Worm (Caenorhabditis elegans) whole organism, late embryonic: Measurements from ENCODE around the gene fbxb-41.
"Not testable (repeated sequence)": the region's sequence is repeated elsewhere in the genome, so short reads cannot be mapped to it uniquely, and the experiment has no call there.

Source experiments
- C08G9.2 ChIP-seq: sonication (generic microtip); optimal IDR thresholded peaks from 2 replicates; lab custom pipeline; 2016; ENCODE audit warnings: mild to moderate bottlenecking, missing genetic modification characterization, moderate library complexity, missing compliant biosample characterization
- F13H6.1 ChIP-seq: sonication (generic microtip); optimal IDR thresholded peaks from 2 replicates; lab custom pipeline; 2016; ENCODE audit warnings: missing genetic modification characterization, missing compliant biosample characterization
- K02D7.2 ChIP-seq: sonication (generic microtip); optimal IDR thresholded peaks from 2 replicates; lab custom pipeline; 2017; ENCODE audit warnings: mild to moderate bottlenecking, missing genetic modification characterization, missing compliant biosample characterization
- K09A11.1 ChIP-seq: sonication (generic microtip); optimal IDR thresholded peaks from 2 replicates; lab custom pipeline; 2017; ENCODE audit warnings: antibody characterized with exemption, mild to moderate bottlenecking, missing genetic modification characterization, missing compliant biosample characterization; ENCODE audit not compliant: insufficient read depth
- Y22D7AL.16 ChIP-seq: sonication (generic microtip); optimal IDR thresholded peaks from 2 replicates; lab custom pipeline; 2016; ENCODE audit warnings: missing genetic modification characterization, missing compliant biosample characterization
- ceh-14 ChIP-seq: sonication (generic microtip); optimal IDR thresholded peaks from 2 replicates; lab custom pipeline; 2016; ENCODE audit warnings: missing genotype, missing genetic modification characterization, missing compliant biosample characterization
- ceh-18 ChIP-seq: sonication (generic microtip); optimal IDR thresholded peaks from 2 replicates; lab custom pipeline; 2016; ENCODE audit warnings: missing genetic modification characterization, missing compliant biosample characterization
- ceh-19 ChIP-seq: fragments of 200-800 bp; sonication (Bioruptor generic); optimal IDR thresholded peaks from 2 replicates; lab custom pipeline; 2018; ENCODE audit warnings: mild to moderate bottlenecking, missing genetic modification characterization, missing compliant biosample characterization
- ceh-24 ChIP-seq: sonication (generic microtip); optimal IDR thresholded peaks from 2 replicates; lab custom pipeline; 2016; ENCODE audit warnings: mild to moderate bottlenecking, missing genetic modification characterization, missing compliant biosample characterization
- ceh-30 ChIP-seq: fragments of 150-350 bp; optimal IDR thresholded peaks from 2 replicates; lab custom pipeline; 2014; ENCODE audit warnings: missing biosample characterization, missing genetic modification characterization
- ceh-48 ChIP-seq: sonication (generic microtip); optimal IDR thresholded peaks from 2 replicates; lab custom pipeline; 2016; ENCODE audit warnings: missing genetic modification characterization, inconsistent platforms, missing compliant biosample characterization
- ceh-6 ChIP-seq: fragments of 200-800 bp; sonication (Bioruptor generic); optimal IDR thresholded peaks from 2 replicates; lab custom pipeline; 2018; ENCODE audit warnings: mild to moderate bottlenecking, missing genetic modification characterization, missing compliant biosample characterization
- che-1 ChIP-seq: sonication (generic microtip); optimal IDR thresholded peaks from 2 replicates; lab custom pipeline; 2016; ENCODE audit warnings: mild to moderate bottlenecking, missing genetic modification characterization, missing compliant biosample characterization
- dve-1 ChIP-seq: sonication (generic microtip); optimal IDR thresholded peaks from 2 replicates; lab custom pipeline; 2017; ENCODE audit warnings: antibody characterized with exemption, mild to moderate bottlenecking, missing genetic modification characterization, missing compliant biosample characterization
- elt-2 ChIP-seq: sonication (generic microtip); optimal IDR thresholded peaks from 2 replicates; lab custom pipeline; 2016; ENCODE audit warnings: missing genetic modification reagents, missing genetic modification characterization, missing compliant biosample characterization
- ets-4 ChIP-seq: sonication (generic microtip); optimal IDR thresholded peaks from 2 replicates; lab custom pipeline; 2016; ENCODE audit warnings: missing genetic modification characterization, missing compliant biosample characterization
- fax-1 ChIP-seq: sonication (generic microtip); optimal IDR thresholded peaks from 2 replicates; lab custom pipeline; 2016; ENCODE audit warnings: missing genotype, missing genetic modification characterization, missing compliant biosample characterization
- gmeb-2 ChIP-seq: sonication (generic microtip); optimal IDR thresholded peaks from 2 replicates; lab custom pipeline; 2016; ENCODE audit warnings: missing genetic modification characterization, inconsistent platforms, missing compliant biosample characterization
- hlh-13 ChIP-seq: fragments of 200-800 bp; sonication (Bioruptor generic); optimal IDR thresholded peaks from 2 replicates; lab custom pipeline; 2018; ENCODE audit warnings: mild to moderate bottlenecking, missing genetic modification characterization, missing compliant biosample characterization
- hlh-8 ChIP-seq: sonication (generic microtip); optimal IDR thresholded peaks from 2 replicates; lab custom pipeline; 2016; ENCODE audit warnings: missing genotype, missing genetic modification characterization, missing compliant biosample characterization
- lim-6 ChIP-seq: sonication (generic microtip); optimal IDR thresholded peaks from 2 replicates; lab custom pipeline; 2016; ENCODE audit warnings: missing genetic modification characterization, missing compliant biosample characterization
- nfya-1 ChIP-seq: sonication (generic microtip); optimal IDR thresholded peaks from 2 replicates; lab custom pipeline; 2017; ENCODE audit warnings: missing genetic modification characterization, mild to moderate bottlenecking, missing compliant biosample characterization, antibody characterized with exemption, moderate library complexity
- nhr-11 ChIP-seq: fragments of 150-350 bp; optimal IDR thresholded peaks from 2 replicates; lab custom pipeline; 2014; ENCODE audit warnings: missing biosample characterization, missing genetic modification characterization
- npax-4 ChIP-seq: sonication (generic microtip); optimal IDR thresholded peaks from 2 replicates; lab custom pipeline; 2016; ENCODE audit warnings: missing genetic modification characterization, missing compliant biosample characterization
- pag-3 ChIP-seq: sonication (generic microtip); optimal IDR thresholded peaks from 2 replicates; lab custom pipeline; 2016; ENCODE audit warnings: missing compliant biosample characterization, missing genetic modification characterization, borderline replicate concordance
- pat-9 ChIP-seq: fragments of 200-800 bp; sonication (Bioruptor generic); optimal IDR thresholded peaks from 2 replicates; lab custom pipeline; 2018; ENCODE audit warnings: mild to moderate bottlenecking, missing genetic modification characterization, moderate library complexity, missing compliant biosample characterization
- pax-1 ChIP-seq: fragments of 150-350 bp; optimal IDR thresholded peaks from 2 replicates; lab custom pipeline; 2014; ENCODE audit warnings: missing biosample characterization, missing genetic modification characterization
- pha-2 ChIP-seq: sonication (generic microtip); optimal IDR thresholded peaks from 2 replicates; lab custom pipeline; 2017; ENCODE audit warnings: mild to moderate bottlenecking, missing genetic modification characterization, missing compliant biosample characterization
- pros-1 ChIP-seq: fragments of 150-350 bp; optimal IDR thresholded peaks from 2 replicates; lab custom pipeline; 2014; ENCODE audit warnings: missing biosample characterization, missing genetic modification reagents, missing genetic modification characterization
- rnt-1 ChIP-seq: sonication (generic microtip); optimal IDR thresholded peaks from 2 replicates; lab custom pipeline; 2016; ENCODE audit warnings: missing genetic modification characterization, missing compliant biosample characterization
- sdc-2 ChIP-seq: sonication (generic microtip); optimal IDR thresholded peaks from 2 replicates; lab custom pipeline; 2016; ENCODE audit warnings: missing genotype, missing genetic modification characterization, missing compliant biosample characterization
- sox-4 ChIP-seq: sonication (generic microtip); optimal IDR thresholded peaks from 2 replicates; lab custom pipeline; 2017; ENCODE audit warnings: mild to moderate bottlenecking, missing genetic modification characterization, inconsistent platforms, missing compliant biosample characterization
- syd-9 ChIP-seq: sonication (generic microtip); optimal IDR thresholded peaks from 2 replicates; lab custom pipeline; 2016; ENCODE audit warnings: mild to moderate bottlenecking, missing genetic modification characterization, moderate library complexity, missing compliant biosample characterization
- unc-3 ChIP-seq, 2 experiments: fragments of 200-800 bp in 1 of 2; sonication (Bioruptor generic) in 1 of 2; sonication (generic microtip) in 1 of 2; conservative IDR thresholded peaks in 1 of 2; optimal IDR thresholded peaks in 1 of 2; 2 replicates each; pipeline versions ENCODE4 v1.3.6 to Lab custom; 2016 to 2022; ENCODE audit warnings: missing compliant biosample characterization in 2 of 2, missing genetic modification characterization in 2 of 2, missing genetic modification reagents in 1 of 2
- unc-55 ChIP-seq: sonication (generic microtip); optimal IDR thresholded peaks from 2 replicates; lab custom pipeline; 2017; ENCODE audit warnings: missing biosample characterization, missing genetic modification reagents, missing genetic modification characterization
- ztf-16 ChIP-seq: sonication (generic microtip); optimal IDR thresholded peaks from 2 replicates; lab custom pipeline; 2017; ENCODE audit warnings: missing genetic modification characterization, missing compliant biosample characterization

Gene fbxb-41

DNA sequence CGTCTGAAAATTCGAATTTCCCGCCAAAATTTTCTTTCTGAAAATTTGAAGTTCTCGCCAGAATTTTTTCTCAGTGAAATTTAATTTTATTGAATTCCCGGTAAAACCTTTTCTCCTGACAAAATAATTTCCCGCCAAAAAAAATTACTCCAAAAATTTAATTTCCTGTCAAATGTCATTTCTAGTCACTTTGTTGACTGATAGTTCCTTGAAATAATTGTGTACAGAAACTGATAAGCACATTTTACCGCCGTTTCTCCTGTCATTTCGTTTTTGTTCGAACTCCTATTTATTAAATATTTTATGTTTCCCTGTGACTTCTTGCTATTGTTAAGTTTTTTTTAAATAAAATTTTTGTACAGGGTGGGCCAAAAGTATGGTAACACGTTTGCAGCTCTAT is 21.8 kb upstream of the fbxb-41 start:
- TF ChIP-seq lim-6 (no peak), ceh-18 (tag; lab: Kevin White, UChicago) (no peak), hlh-8 (tag; lab: Kevin White, UChicago) (no peak), pax-1 (no peak), pag-3 (no peak), unc-55 (no peak), gmeb-2 (tag; lab: Kevin White, UChicago) (no peak), ceh-14 (tag; lab: Kevin White, UChicago) (no peak), ceh-30 (tag; lab: Kevin White, UChicago) (no peak), hlh-13 (GFP tag; lab: Kevin White, UChicago) (no peak), nhr-11 (tag; lab: Kevin White, UChicago) (no peak), nfya-1 (no peak), ztf-16 (tag; lab: Kevin White, UChicago) (no peak), pat-9 (tag; lab: Kevin White, UChicago) (no peak), unc-3 (GFP tag; conservative IDR thresholded peaks at IDR 0.05; lab: Robert Waterston, UW) (no peak), unc-3 (tag; optimal IDR thresholded peaks at IDR 0.05; lab: Kevin White, UChicago) (no peak), K02D7.2 (no peak), syd-9 (no peak), ceh-48 (no peak)

DNA sequence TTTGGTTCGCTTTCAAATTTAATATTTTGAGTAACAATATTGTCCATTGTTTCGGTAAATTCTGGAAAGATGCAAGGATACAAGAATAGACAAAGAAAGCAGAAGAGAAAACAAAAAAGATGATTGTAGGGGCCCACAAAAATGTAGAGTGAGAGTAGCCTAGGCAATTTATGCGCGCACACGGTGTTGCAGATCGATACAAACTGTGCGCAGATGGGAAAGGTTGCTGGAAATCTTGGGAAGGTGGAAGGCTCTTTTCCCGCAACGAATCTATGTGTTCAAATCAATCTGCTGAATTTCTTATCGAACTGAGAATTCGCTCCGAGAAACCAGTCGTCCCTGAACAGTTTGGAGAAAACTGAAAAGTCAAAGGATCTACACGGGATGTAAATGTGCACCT is 18.6 kb upstream of the fbxb-41 start, which contains the start of gene btb-10:
Gene btb-10, minus strand, starts transcription at position 101 of the 400 bp plus-strand sequence.
- TF ChIP-seq ceh-48; sdc-2 (tag; lab: Kevin White, UChicago); rnt-1 (tag; lab: Kevin White, UChicago): not testable (repeated sequence)
- TF ChIP-seq, all 69 proteins: peak for 0; not testable (repeated sequence) for 69

DNA sequence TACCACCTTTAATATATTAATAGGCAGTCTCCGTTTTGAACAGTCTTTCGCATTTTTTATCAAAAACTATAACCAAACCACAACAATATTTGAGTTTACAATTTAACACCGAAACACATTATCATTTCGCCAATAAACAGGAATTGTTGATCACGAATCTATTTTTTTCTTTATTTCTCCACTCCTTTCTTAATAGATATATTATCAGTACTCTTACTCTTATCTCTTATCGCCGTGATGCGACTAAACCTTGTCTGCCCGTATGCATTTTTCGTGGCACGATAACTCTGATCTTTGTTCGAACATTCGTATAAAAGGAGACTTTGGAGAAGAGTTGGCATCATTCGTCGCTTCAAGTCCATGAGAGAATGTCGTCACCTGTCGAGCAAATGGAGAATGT is 14.7 kb upstream of the fbxb-41 start:
- TF ChIP-seq pros-1 (tag; lab: Kevin White, UChicago) (no peak), elt-2 (tag; lab: Kevin White, UChicago) (peak; percentile 94)
- TF ChIP-seq, all 69 proteins: peak for 1

DNA sequence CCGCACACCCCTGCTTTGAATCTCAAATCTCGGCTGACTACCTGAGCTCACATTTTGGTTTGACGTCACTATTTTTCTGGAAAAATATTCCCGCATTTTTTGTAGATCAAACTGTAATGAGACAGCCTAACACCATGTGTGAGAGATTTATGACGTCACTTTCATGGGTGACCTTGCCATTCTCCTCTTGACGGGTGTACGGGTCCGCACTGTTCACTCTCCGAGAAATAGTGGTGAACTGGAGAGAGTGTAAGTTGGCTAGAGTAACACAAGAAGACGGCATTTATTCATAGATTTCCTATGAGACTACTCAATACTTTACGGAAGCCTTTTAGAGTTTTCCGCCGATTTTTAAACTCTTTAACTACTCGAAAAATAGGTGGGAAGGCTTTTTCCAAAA is 12.6 kb upstream of the fbxb-41 start, which contains the start of gene K02E7.7:
Gene K02E7.7, plus strand, starts transcription at position 301 of the 400 bp plus-strand sequence.
- not testable (repeated sequence) for TF ChIP-seq ceh-24 (tag; lab: Kevin White, UChicago); pag-3; ets-4 (tag; lab: Kevin White, UChicago)

DNA sequence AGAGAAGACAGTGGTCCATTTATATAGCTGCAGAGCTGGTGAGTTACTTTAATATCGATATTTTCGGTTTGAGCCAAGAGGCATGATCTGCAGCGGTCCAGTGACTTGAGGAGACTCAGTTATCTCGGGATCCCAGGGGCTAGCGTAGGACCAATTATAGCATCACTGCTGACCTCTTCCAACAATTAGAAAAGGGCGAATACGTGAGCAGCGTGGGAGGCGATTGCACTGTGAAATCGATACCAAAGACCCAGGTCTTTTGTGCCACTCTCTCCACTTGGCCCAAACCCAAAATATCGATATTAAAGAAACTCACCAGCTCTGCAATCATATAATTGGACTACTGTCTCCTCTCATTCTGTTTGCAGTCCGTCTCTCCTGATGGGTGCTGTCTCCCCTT is 7.7 kb upstream of the fbxb-41 start, which contains the start of gene fbxb-40:
Gene fbxb-40, minus strand, starts transcription at position 101 of the 400 bp plus-strand sequence.
- TF ChIP-seq pat-9 (tag; lab: Kevin White, UChicago) (no peak), elt-2 (tag; lab: Kevin White, UChicago) (no peak), Y22D7AL.16 (tag; lab: Kevin White, UChicago) (no peak)

DNA sequence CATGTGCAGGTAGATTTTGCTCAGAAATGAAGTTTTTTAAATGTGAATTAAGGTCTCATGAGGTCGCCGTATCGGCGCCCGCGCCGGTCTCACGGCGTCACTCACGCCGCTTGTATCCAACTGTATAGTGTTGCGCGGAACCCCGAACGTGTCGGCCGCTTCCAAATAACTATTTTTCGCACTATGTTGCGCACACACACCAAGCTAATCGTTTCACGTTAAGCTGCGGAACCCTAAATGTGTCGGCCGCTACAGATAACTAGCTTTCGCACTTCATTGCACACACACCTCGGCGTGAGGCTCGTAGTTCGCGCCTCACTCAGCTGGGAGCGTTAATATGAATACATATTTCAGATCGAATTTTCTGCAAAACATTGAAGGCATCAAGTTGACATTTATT is 4.8 kb upstream of the fbxb-41 start:
- TF ChIP-seq dve-1 (tag; lab: Kevin White, UChicago) (no peak), K09A11.1 (tag; lab: Kevin White, UChicago) (no peak), ceh-24 (tag; lab: Kevin White, UChicago) (no peak), F13H6.1 (tag; lab: Kevin White, UChicago) (no peak), fax-1 (tag; lab: Kevin White, UChicago) (no peak), che-1 (tag; lab: Kevin White, UChicago) (no peak), unc-55 (no peak), ceh-30 (tag; lab: Kevin White, UChicago) (no peak), C08G9.2 (tag; lab: Kevin White, UChicago) (no peak), nfya-1 (no peak), gmeb-2 (tag; lab: Kevin White, UChicago) (no peak), npax-4 (tag; lab: Kevin White, UChicago) (no peak), pha-2 (tag; lab: Kevin White, UChicago) (no peak), ceh-6 (GFP tag; lab: Kevin White, UChicago) (no peak), ceh-19 (GFP tag; lab: Kevin White, UChicago) (no peak), elt-2 (tag; lab: Kevin White, UChicago) (no peak), sox-4 (tag; lab: Kevin White, UChicago) (no peak), ztf-16 (tag; lab: Kevin White, UChicago) (no peak), syd-9 (no peak)
- TF ChIP-seq, all 69 proteins: peak for 0
